Fruit fly (Drosophila melanogaster): ENCODE measurements around the gene pyd3.

pyd3 gene

DNA sequence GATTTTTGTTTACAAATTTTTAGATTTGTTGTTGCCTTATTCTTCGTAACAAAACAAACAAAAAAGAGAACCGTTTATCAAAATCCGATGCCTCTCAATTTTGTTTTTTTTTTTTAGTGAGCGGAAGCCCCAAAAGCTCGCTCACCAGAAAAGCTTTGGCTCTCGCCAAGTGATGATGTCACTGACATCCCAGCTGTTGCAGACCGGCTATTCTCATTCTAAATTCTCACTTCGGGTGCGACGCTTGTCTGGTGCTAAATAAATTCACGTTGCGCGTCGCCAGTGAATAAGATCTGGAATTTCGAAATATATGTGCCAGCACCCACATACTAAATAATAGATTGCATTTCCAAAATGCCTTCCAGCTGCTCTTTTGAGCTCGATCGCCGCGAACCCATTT, 44.0 kb upstream of the pyd3 start, which contains the start of gene CG2641 (continued):
- no peak for TF ChIP-seq Fer3 (tag; optimal IDR thresholded peaks at IDR 0.05)
- no peak for TF ChIP-seq sima (GFP tag; optimal IDR thresholded peaks at IDR 0.05)
- TF ChIP-seq CG6791 (GFP tag; IDR thresholded peaks at IDR 0.05; ENCODE audit: partially characterized antibody), result no peak
- TF ChIP-seq maf-S (GFP tag; optimal IDR thresholded peaks at IDR 0.05), result no peak
- no peak for TF ChIP-seq Hey (tag; optimal IDR thresholded peaks at IDR 0.05)
- TF ChIP-seq CG4854 (GFP tag; optimal IDR thresholded peaks at IDR 0.05), result no peak
- TF ChIP-seq CG13287 (GFP tag; IDR thresholded peaks at IDR 0.05; ENCODE audit: partially characterized antibody), result peak; percentile 52
- TF ChIP-seq CG32532 (GFP tag; IDR thresholded peaks at IDR 0.05), result peak; percentile 36; the same call in 1 of the 2 replicates
- no peak for TF ChIP-seq C15 (GFP tag; IDR thresholded peaks at IDR 0.05)
- no peak for TF ChIP-seq CG10366 (GFP tag; IDR thresholded peaks at IDR 0.05)
- peak; percentile 14; the same call in 1 of the 2 replicates for TF ChIP-seq unc-4 (GFP tag; IDR thresholded peaks at IDR 0.05; ENCODE audit: partially characterized antibody)
- no peak for TF ChIP-seq hkb (optimal IDR thresholded peaks at IDR 0.05)
- TF ChIP-seq hkb (GFP tag; IDR thresholded peaks at IDR 0.05), result no peak
- no peak for TF ChIP-seq CG4617 (GFP tag; optimal IDR thresholded peaks at IDR 0.05; ENCODE audit: borderline replicate concordance)
- TF ChIP-seq PHDP (tag; optimal IDR thresholded peaks at IDR 0.05), result peak; percentile 21
- no peak for TF ChIP-seq CG11723 (GFP tag; optimal IDR thresholded peaks at IDR 0.05)
- no peak for TF ChIP-seq CG14667 (GFP tag; IDR thresholded peaks at IDR 0.05)
- no peak for TF ChIP-seq shn (GFP tag; optimal IDR thresholded peaks at IDR 0.05)
- TF ChIP-seq CG11085 (GFP tag; IDR thresholded peaks at IDR 0.05), result no peak
- no peak for TF ChIP-seq B-H2 (GFP tag; optimal IDR thresholded peaks at IDR 0.05)
- no peak for TF ChIP-seq ind (GFP tag; optimal IDR thresholded peaks at IDR 0.05)
- TF ChIP-seq CG3847 (GFP tag; IDR thresholded peaks at IDR 0.05), result no peak
- peak; percentile 71 to 89 for TF ChIP-seq Trl (optimal IDR thresholded peaks at IDR 0.05)
- TF ChIP-seq Trl (GFP tag; optimal IDR thresholded peaks at IDR 0.05), result no peak
- no peak for TF ChIP-seq Taf1 (GFP tag; IDR thresholded peaks at IDR 0.05)
- TF ChIP-seq Jarid2 (GFP tag; optimal IDR thresholded peaks at IDR 0.05), result peak; percentile 9
- no peak for TF ChIP-seq Bgb (GFP tag; IDR thresholded peaks at IDR 0.05; ENCODE audit: partially characterized antibody)
- no peak for TF ChIP-seq Abd-B (GFP tag; optimal IDR thresholded peaks at IDR 0.05)
- TF ChIP-seq Fer1 (GFP tag; optimal IDR thresholded peaks at IDR 0.05), result no peak
- TF ChIP-seq mirr (GFP tag; optimal IDR thresholded peaks at IDR 0.05), result no peak
- no peak for TF ChIP-seq Lhr (GFP tag; optimal IDR thresholded peaks at IDR 0.05)
- no peak for TF ChIP-seq kni (GFP tag; optimal IDR thresholded peaks at IDR 0.05)
- TF ChIP-seq CG8765 (GFP tag; IDR thresholded peaks at IDR 0.05), result no peak
- no peak for TF ChIP-seq CG17568 (GFP tag; optimal IDR thresholded peaks at IDR 0.05)
- no peak for TF ChIP-seq Nf-YB (GFP tag; optimal IDR thresholded peaks at IDR 0.05)
- TF ChIP-seq slou (GFP tag; optimal IDR thresholded peaks at IDR 0.05), result no peak
- TF ChIP-seq Poxn (GFP tag; IDR thresholded peaks at IDR 0.05), result no peak
- TF ChIP-seq CG2678 (tag; optimal IDR thresholded peaks at IDR 0.05), result no peak
- no peak for TF ChIP-seq toy (GFP tag; IDR thresholded peaks at IDR 0.05)
- no peak for TF ChIP-seq Gsc (GFP tag; IDR thresholded peaks at IDR 0.05)
- no peak for TF ChIP-seq Fer2 (tag; optimal IDR thresholded peaks at IDR 0.05)
- no peak for TF ChIP-seq dpn (GFP tag; optimal IDR thresholded peaks at IDR 0.05)
- no peak for TF ChIP-seq pros (GFP tag; optimal IDR thresholded peaks at IDR 0.05)
- TF ChIP-seq eve (GFP tag; optimal IDR thresholded peaks at IDR 0.05), result no peak
- TF ChIP-seq Hsf (GFP tag; optimal IDR thresholded peaks at IDR 0.05), result no peak
- TF ChIP-seq Hmr (GFP tag; optimal IDR thresholded peaks at IDR 0.05), result no peak
- TF ChIP-seq gsb-n (tag; optimal IDR thresholded peaks at IDR 0.05), result no peak
- TF ChIP-seq CG32772 (GFP tag; IDR thresholded peaks at IDR 0.05), result no peak
- no peak for TF ChIP-seq CG2202 (tag; optimal IDR thresholded peaks at IDR 0.05)
- no peak for TF ChIP-seq rib (GFP tag; IDR thresholded peaks at IDR 0.05)
- no peak for TF ChIP-seq CG30403 (GFP tag; optimal IDR thresholded peaks at IDR 0.05)
- no peak for TF ChIP-seq CG9797 (GFP tag; optimal IDR thresholded peaks at IDR 0.05)

Data from whole organism, embryonic.